Worm (Caenorhabditis elegans) whole organism, mixed stage, embryonic: ENCODE data around the gene F54D5.2.

Source experiments
- M03D4.4 ChIP-seq: sonication (generic microtip); optimal IDR thresholded peaks from 2 replicates; lab custom pipeline; 2017; ENCODE audit warnings: mild to moderate bottlenecking, missing genetic modification characterization, missing compliant biosample characterization
- bed-3 ChIP-seq: fragments of 200-800 bp; sonication (Bioruptor generic); optimal IDR thresholded peaks from 3 replicates; lab custom pipeline; 2018; ENCODE audit warnings: mild to moderate bottlenecking, missing genetic modification characterization, moderate library complexity, missing compliant biosample characterization
- blmp-1 ChIP-seq: fragments of 150-350 bp; optimal IDR thresholded peaks from 2 replicates; lab custom pipeline; 2014; ENCODE audit warnings: missing biosample characterization, missing genetic modification characterization
- ceh-39 ChIP-seq: fragments of 150-350 bp; optimal IDR thresholded peaks from 2 replicates; lab custom pipeline; 2014; ENCODE audit warnings: missing biosample characterization, missing genetic modification characterization
- ceh-43 ChIP-seq: fragments of 200-800 bp; sonication (Bioruptor generic); optimal IDR thresholded peaks from 2 replicates; lab custom pipeline; 2018; ENCODE audit warnings: mild to moderate bottlenecking, missing genetic modification characterization, moderate library complexity, missing compliant biosample characterization
- ceh-83 ChIP-seq: fragments of 200-800 bp; sonication (Bioruptor generic); optimal IDR thresholded peaks from 2 replicates; lab custom pipeline; 2018; ENCODE audit warnings: mild to moderate bottlenecking, missing genetic modification characterization, missing compliant biosample characterization
- ces-1 ChIP-seq: fragments of 150-350 bp; optimal IDR thresholded peaks from 2 replicates; lab custom pipeline; 2014; ENCODE audit warnings: missing biosample characterization, missing genetic modification reagents, missing genetic modification characterization
- cnd-1 ChIP-seq: fragments of 200-800 bp; sonication (Bioruptor generic); optimal IDR thresholded peaks from 2 replicates; lab custom pipeline; 2018; ENCODE audit warnings: mild to moderate bottlenecking, missing genetic modification characterization, missing compliant biosample characterization
- drap-1 ChIP-seq: fragments of 200-800 bp; sonication (Bioruptor generic); optimal IDR thresholded peaks from 3 replicates; lab custom pipeline; 2018; ENCODE audit warnings: mild to moderate bottlenecking, missing genetic modification characterization, missing compliant biosample characterization
- elt-1 ChIP-seq: sonication (generic microtip); optimal IDR thresholded peaks from 2 replicates; lab custom pipeline; 2017; ENCODE audit warnings: missing genetic modification characterization, mild to moderate bottlenecking, missing compliant biosample characterization, antibody characterized with exemption, moderate library complexity, borderline replicate concordance; ENCODE audit not compliant: insufficient read depth
- elt-3 ChIP-seq: fragments of 150-350 bp; optimal IDR thresholded peaks from 2 replicates; lab custom pipeline; 2014; ENCODE audit warnings: missing biosample characterization, missing genetic modification characterization
- flh-1 ChIP-seq: fragments of 200-800 bp; sonication (Bioruptor generic); optimal IDR thresholded peaks from 2 replicates; lab custom pipeline; 2018; ENCODE audit warnings: mild to moderate bottlenecking, missing genetic modification characterization, moderate library complexity, missing compliant biosample characterization
- ham-2 ChIP-seq: fragments of 200-800 bp; sonication (Bioruptor generic); optimal IDR thresholded peaks from 2 replicates; lab custom pipeline; 2018; ENCODE audit warnings: mild to moderate bottlenecking, missing genetic modification characterization, missing compliant biosample characterization
- hlh-1 ChIP-seq: fragments of 150-350 bp; optimal IDR thresholded peaks from 2 replicates; lab custom pipeline; 2014; ENCODE audit warnings: missing biosample characterization, missing genetic modification reagents, missing genetic modification characterization
- lin-13 ChIP-seq: fragments of 150-350 bp; optimal IDR thresholded peaks from 2 replicates; lab custom pipeline; 2014; ENCODE audit warnings: missing biosample characterization, missing genetic modification characterization
- lin-32 ChIP-seq: fragments of 200-800 bp; sonication (Bioruptor generic); optimal IDR thresholded peaks from 2 replicates; lab custom pipeline; 2018; ENCODE audit warnings: mild to moderate bottlenecking, missing genetic modification characterization, missing compliant biosample characterization
- lsy-2 ChIP-seq: fragments of 150-350 bp; optimal IDR thresholded peaks from 2 replicates; lab custom pipeline; 2014; ENCODE audit warnings: missing biosample characterization, missing genetic modification characterization
- mab-5 ChIP-seq: fragments of 150-350 bp; optimal IDR thresholded peaks from 2 replicates; lab custom pipeline; 2014; ENCODE audit warnings: missing biosample characterization, missing genetic modification characterization
- mep-1 ChIP-seq: fragments of 150-350 bp; optimal IDR thresholded peaks from 2 replicates; lab custom pipeline; 2017; ENCODE audit warnings: missing biosample characterization, missing genetic modification reagents, missing genetic modification characterization, inconsistent platforms
- mls-2 ChIP-seq: sonication (generic microtip); optimal IDR thresholded peaks from 2 replicates; lab custom pipeline; 2016; ENCODE audit warnings: mild to moderate bottlenecking, missing genetic modification characterization, moderate library complexity, missing compliant biosample characterization
- nhr-12 ChIP-seq: fragments of 150-350 bp; optimal IDR thresholded peaks from 2 replicates; lab custom pipeline; 2014; ENCODE audit warnings: missing biosample characterization, missing genetic modification characterization
- nhr-2 ChIP-seq: fragments of 150-350 bp; optimal IDR thresholded peaks from 2 replicates; lab custom pipeline; 2014; ENCODE audit warnings: missing biosample characterization, missing genetic modification characterization
- nhr-237 ChIP-seq: fragments of 150-350 bp; optimal IDR thresholded peaks from 2 replicates; lab custom pipeline; 2014; ENCODE audit warnings: missing biosample characterization, missing genetic modification characterization
- nhr-28 ChIP-seq: fragments of 150-350 bp; optimal IDR thresholded peaks from 2 replicates; lab custom pipeline; 2014; ENCODE audit warnings: missing biosample characterization, missing genetic modification characterization
- nhr-76 ChIP-seq: sonication (generic microtip); optimal IDR thresholded peaks from 2 replicates; lab custom pipeline; 2017; ENCODE audit warnings: missing biosample characterization, missing genetic modification characterization
- pha-4 ChIP-seq: fragments of 150-350 bp; optimal IDR thresholded peaks from 2 replicates; lab custom pipeline; 2018; ENCODE audit warnings: missing biosample characterization, missing genetic modification reagents, missing genetic modification characterization
- sem-2 ChIP-seq: fragments of 200-800 bp; sonication (Bioruptor generic); optimal IDR thresholded peaks from 2 replicates; lab custom pipeline; 2018; ENCODE audit warnings: mild to moderate bottlenecking, missing genetic modification characterization, missing compliant biosample characterization
- snpc-4 ChIP-seq: fragments of 150-350 bp; optimal IDR thresholded peaks from 2 replicates; lab custom pipeline; 2014; ENCODE audit warnings: missing biosample characterization, missing genetic modification characterization
- sptf-1 ChIP-seq: sonication (generic microtip); optimal IDR thresholded peaks from 2 replicates; lab custom pipeline; 2017; ENCODE audit warnings: mild to moderate bottlenecking, missing genetic modification characterization, moderate library complexity, missing compliant biosample characterization
- tbx-8 ChIP-seq: fragments of 200-800 bp; sonication (Bioruptor generic); optimal IDR thresholded peaks from 2 replicates; lab custom pipeline; 2018; ENCODE audit warnings: mild to moderate bottlenecking, missing genetic modification characterization, moderate library complexity, missing compliant biosample characterization
- unc-120 ChIP-seq: sonication (generic microtip); optimal IDR thresholded peaks from 2 replicates; lab custom pipeline; 2017; ENCODE audit warnings: missing genetic modification characterization, missing compliant biosample characterization; ENCODE audit not compliant: poor library complexity, severe bottlenecking
- unc-39 ChIP-seq: fragments of 150-350 bp; optimal IDR thresholded peaks from 2 replicates; lab custom pipeline; 2014; ENCODE audit warnings: missing biosample characterization, missing genetic modification characterization
- unc-62 ChIP-seq: fragments of 150-350 bp; optimal IDR thresholded peaks from 2 replicates; lab custom pipeline; 2014; ENCODE audit warnings: missing biosample characterization, missing genetic modification reagents, missing genetic modification characterization
- zip-8 ChIP-seq: fragments of 150-350 bp; optimal IDR thresholded peaks from 2 replicates; lab custom pipeline; 2014; ENCODE audit warnings: missing biosample characterization, missing genetic modification characterization
- ztf-11 ChIP-seq: fragments of 150-350 bp; optimal IDR thresholded peaks from 2 replicates; lab custom pipeline; 2014; ENCODE audit warnings: missing biosample characterization, missing genetic modification characterization

Gene F54D5.2

ce11 chrII:11545299-11545951, 27.6 kb upstream of the F54D5.2 start, which contains the start of gene dnj-13:
TSS of gene dnj-13 (plus strand) at chrII:11545701.
- TF ChIP-seq sem-2 (GFP tag; lab: Kevin White, UChicago) = no peak
- peak; percentile 85 for TF ChIP-seq mls-2 (tag; lab: Kevin White, UChicago)
- no peak for TF ChIP-seq blmp-1 (tag; lab: Kevin White, UChicago)
- no peak for TF ChIP-seq ceh-43
- TF ChIP-seq hlh-1 (tag; lab: Kevin White, UChicago) = peak; percentile 44
- TF ChIP-seq nhr-76 = no peak
- TF ChIP-seq tbx-8 (GFP tag; lab: Kevin White, UChicago) = no peak
- TF ChIP-seq elt-1 (tag; lab: Kevin White, UChicago) = no peak
- TF ChIP-seq zip-8 (tag; lab: Kevin White, UChicago) = no peak
- peak; percentile 35 for TF ChIP-seq elt-3 (tag; lab: Kevin White, UChicago)
- peak; percentile 95 for TF ChIP-seq mep-1
- peak; percentile 43 for TF ChIP-seq nhr-12 (tag; lab: Kevin White, UChicago)
- TF ChIP-seq pha-4 (tag; lab: Kevin White, UChicago) = peak; percentile 98
- peak; percentile 93 for TF ChIP-seq sptf-1
- peak; percentile 35 for TF ChIP-seq nhr-2 (tag; lab: Kevin White, UChicago)
- peak; percentile 10 for TF ChIP-seq nhr-28 (tag; lab: Kevin White, UChicago)
- TF ChIP-seq nhr-237 (tag; lab: Kevin White, UChicago) = peak; percentile 61
- peak; percentile 87 for TF ChIP-seq unc-120
- TF ChIP-seq lin-32 (GFP tag; lab: Kevin White, UChicago) = no peak
- no peak for TF ChIP-seq mab-5 (tag; lab: Kevin White, UChicago)
- peak; percentile 74 for TF ChIP-seq M03D4.4 (tag; lab: Kevin White, UChicago)
- peak; percentile 36 for TF ChIP-seq ham-2 (GFP tag; lab: Kevin White, UChicago)
- TF ChIP-seq flh-1 (GFP tag; lab: Kevin White, UChicago) = no peak
- peak; percentile 82 for TF ChIP-seq ceh-39 (tag; lab: Kevin White, UChicago)
- no peak for TF ChIP-seq ceh-83 (GFP tag; lab: Kevin White, UChicago)
- no peak for TF ChIP-seq snpc-4
- peak; percentile 53 for TF ChIP-seq unc-62 (GFP tag; lab: Kevin White, UChicago)
- TF ChIP-seq drap-1 (GFP tag; lab: Kevin White, UChicago) = peak; percentile 80
- peak; percentile 12 for TF ChIP-seq ztf-11 (tag; lab: Kevin White, UChicago)
- no peak for TF ChIP-seq unc-39 (tag; lab: Kevin White, UChicago)
- TF ChIP-seq lsy-2 = peak; percentile 81
- peak; percentile 83 for TF ChIP-seq ces-1 (GFP tag; lab: Kevin White, UChicago)
- TF ChIP-seq cnd-1 (tag; lab: Kevin White, UChicago) = peak; percentile 70
- peak; percentile 93 for TF ChIP-seq lin-13 (tag; lab: Kevin White, UChicago)
- TF ChIP-seq bed-3 (GFP tag; lab: Kevin White, UChicago) = no peak

- TF ChIP-seq sem-2 (GFP tag; lab: Kevin White, UChicago) (no peak), nhr-237 (tag; lab: Kevin White, UChicago) (no peak), snpc-4 (no peak), nhr-12 (tag; lab: Kevin White, UChicago) (no peak), mls-2 (tag; lab: Kevin White, UChicago) (no peak), elt-1 (tag; lab: Kevin White, UChicago) (no peak), mab-5 (tag; lab: Kevin White, UChicago) (no peak), ces-1 (GFP tag; lab: Kevin White, UChicago) (no peak), nhr-2 (tag; lab: Kevin White, UChicago) (no peak)
Measured at ce11 chrII:11545952-11546325, 27.0 kb upstream of the F54D5.2 start.

ce11 chrII:11547254-11547687, 25.7 kb upstream of the F54D5.2 start, which contains the start of gene F54D5.7:
TSS of gene F54D5.7 (plus strand) at chrII:11547517.
- no peak for TF ChIP-seq drap-1 (GFP tag; lab: Kevin White, UChicago)
- no peak for TF ChIP-seq elt-3 (tag; lab: Kevin White, UChicago)
- TF ChIP-seq mab-5 (tag; lab: Kevin White, UChicago) = no peak
- no peak for TF ChIP-seq lin-13 (tag; lab: Kevin White, UChicago)
- TF ChIP-seq flh-1 (GFP tag; lab: Kevin White, UChicago) = peak; percentile 11
- peak; percentile 8 for TF ChIP-seq elt-1 (tag; lab: Kevin White, UChicago)
- peak; percentile 51 for TF ChIP-seq ceh-43
- TF ChIP-seq sptf-1 = no peak
- TF ChIP-seq ztf-11 (tag; lab: Kevin White, UChicago) = no peak
- TF ChIP-seq hlh-1 (tag; lab: Kevin White, UChicago) = peak; percentile 4
- no peak for TF ChIP-seq unc-39 (tag; lab: Kevin White, UChicago)
- TF ChIP-seq ham-2 (GFP tag; lab: Kevin White, UChicago) = no peak
- TF ChIP-seq lin-32 (GFP tag; lab: Kevin White, UChicago) = no peak
- TF ChIP-seq ces-1 (GFP tag; lab: Kevin White, UChicago) = peak; percentile 5
- no peak for TF ChIP-seq blmp-1 (tag; lab: Kevin White, UChicago)
- no peak for TF ChIP-seq ceh-39 (tag; lab: Kevin White, UChicago)
- TF ChIP-seq mep-1 = no peak
- no peak for TF ChIP-seq unc-62 (GFP tag; lab: Kevin White, UChicago)
- TF ChIP-seq M03D4.4 (tag; lab: Kevin White, UChicago) = peak; percentile 9
- TF ChIP-seq sem-2 (GFP tag; lab: Kevin White, UChicago) = no peak
- no peak for TF ChIP-seq nhr-76
- TF ChIP-seq nhr-12 (tag; lab: Kevin White, UChicago) = peak; percentile 3
- TF ChIP-seq nhr-2 (tag; lab: Kevin White, UChicago) = no peak
- TF ChIP-seq bed-3 (GFP tag; lab: Kevin White, UChicago) = no peak
- TF ChIP-seq cnd-1 (tag; lab: Kevin White, UChicago) = no peak
- TF ChIP-seq tbx-8 (GFP tag; lab: Kevin White, UChicago) = no peak
- no peak for TF ChIP-seq pha-4 (tag; lab: Kevin White, UChicago)
- no peak for TF ChIP-seq lsy-2
- TF ChIP-seq nhr-28 (tag; lab: Kevin White, UChicago) = no peak
- TF ChIP-seq snpc-4 = no peak
- no peak for TF ChIP-seq mls-2 (tag; lab: Kevin White, UChicago)
- TF ChIP-seq unc-120 = peak; percentile 38
- TF ChIP-seq nhr-237 (tag; lab: Kevin White, UChicago) = no peak
- no peak for TF ChIP-seq ceh-83 (GFP tag; lab: Kevin White, UChicago)
- no peak for TF ChIP-seq zip-8 (tag; lab: Kevin White, UChicago)
